Worm (Caenorhabditis elegans): ENCODE data around the gene xbx-4.

ce11 chrIV:2149247-2149756, 34.9 kb downstream of the xbx-4 start, which contains the start of gene C54E4.5:
- no peak for TF ChIP-seq dao-5 (tag; optimal IDR thresholded peaks at IDR 0.05)
- TF ChIP-seq W03F9.2 (tag; optimal IDR thresholded peaks at IDR 0.05), result no peak
- TF ChIP-seq him-1 (tag; optimal IDR thresholded peaks at IDR 0.05), result no peak

All from whole organism, L4/young adult.